Worm (Caenorhabditis elegans): ENCODE measurements around the gene C25G4.17.

The C25G4.17 gene

ce11 chrIV:12445463-12445934, 3.7 kb downstream of the C25G4.17 start, which contains the start of gene C25G4.3:
C25G4.3 (minus strand) TSS chrIV:12445884.
- no peak for TF ChIP-seq nhr-76 (tag; optimal IDR thresholded peaks at IDR 0.05)
- no peak for TF ChIP-seq ztf-11 (tag; optimal IDR thresholded peaks at IDR 0.05)
- TF ChIP-seq mep-1 (tag; optimal IDR thresholded peaks at IDR 0.05), result no peak
- no peak for TF ChIP-seq M03D4.4 (tag; optimal IDR thresholded peaks at IDR 0.05)
- no peak for TF ChIP-seq hlh-1 (tag; optimal IDR thresholded peaks at IDR 0.05)
- TF ChIP-seq lin-32 (GFP tag; optimal IDR thresholded peaks at IDR 0.05), result no peak
- TF ChIP-seq nhr-12 (tag; optimal IDR thresholded peaks at IDR 0.05), result no peak
- no peak for TF ChIP-seq lin-13 (tag; optimal IDR thresholded peaks at IDR 0.05)

- TF ChIP-seq drap-1 (GFP tag; optimal IDR thresholded peaks at IDR 0.05) (no peak), pha-4 (tag; optimal IDR thresholded peaks at IDR 0.05) (peak; percentile 6), tbx-8 (GFP tag; optimal IDR thresholded peaks at IDR 0.05) (no peak), nhr-28 (tag; optimal IDR thresholded peaks at IDR 0.05) (no peak), M03D4.4 (tag; optimal IDR thresholded peaks at IDR 0.05) (no peak), ces-1 (GFP tag; optimal IDR thresholded peaks at IDR 0.05) (no peak), ham-2 (GFP tag; optimal IDR thresholded peaks at IDR 0.05) (no peak), elt-1 (tag; optimal IDR thresholded peaks at IDR 0.05; ENCODE audit: borderline replicate concordance, insufficient read depth) (no peak), snpc-4 (tag; optimal IDR thresholded peaks at IDR 0.05) (no peak), lin-13 (tag; optimal IDR thresholded peaks at IDR 0.05) (no peak), ceh-43 (GFP tag; optimal IDR thresholded peaks at IDR 0.05) (no peak), flh-1 (GFP tag; optimal IDR thresholded peaks at IDR 0.05) (no peak), unc-120 (tag; optimal IDR thresholded peaks at IDR 0.05; ENCODE audit: poor library complexity, severe bottlenecking) (no peak), elt-3 (tag; optimal IDR thresholded peaks at IDR 0.05) (no peak), bed-3 (GFP tag; optimal IDR thresholded peaks at IDR 0.05) (no peak), ztf-11 (tag; optimal IDR thresholded peaks at IDR 0.05) (no peak), lin-32 (GFP tag; optimal IDR thresholded peaks at IDR 0.05) (no peak), ceh-83 (GFP tag; optimal IDR thresholded peaks at IDR 0.05) (no peak), sem-2 (GFP tag; optimal IDR thresholded peaks at IDR 0.05) (no peak), nhr-237 (tag; optimal IDR thresholded peaks at IDR 0.05) (no peak), blmp-1 (tag; optimal IDR thresholded peaks at IDR 0.05) (no peak), mep-1 (tag; optimal IDR thresholded peaks at IDR 0.05) (peak; percentile 58), lsy-2 (tag; optimal IDR thresholded peaks at IDR 0.05) (peak; percentile 25), mab-5 (tag; optimal IDR thresholded peaks at IDR 0.05) (no peak), cnd-1 (tag; optimal IDR thresholded peaks at IDR 0.05) (no peak), unc-62 (GFP tag; optimal IDR thresholded peaks at IDR 0.05) (no peak), ceh-39 (tag; optimal IDR thresholded peaks at IDR 0.05) (peak; percentile 17), sptf-1 (tag; optimal IDR thresholded peaks at IDR 0.05) (no peak), zip-8 (tag; optimal IDR thresholded peaks at IDR 0.05) (no peak)
Observed at ce11 chrIV:12451225-12451831, 9.5 kb downstream of the C25G4.17 start, which contains the start of gene dpy-26. dpy-26 (minus strand) TSS chrIV:12451335.

ce11 chrIV:12454115-12454514, 12.3 kb downstream of the C25G4.17 start, which contains the start of gene spe-44:
spe-44 (minus strand) TSS chrIV:12454215.
- TF ChIP-seq unc-62 (GFP tag; optimal IDR thresholded peaks at IDR 0.05), result no peak
- no peak for TF ChIP-seq nhr-2 (tag; optimal IDR thresholded peaks at IDR 0.05)
- no peak for TF ChIP-seq M03D4.4 (tag; optimal IDR thresholded peaks at IDR 0.05)
- no peak for TF ChIP-seq mab-5 (tag; optimal IDR thresholded peaks at IDR 0.05)
- no peak for TF ChIP-seq lin-32 (GFP tag; optimal IDR thresholded peaks at IDR 0.05)

ce11 chrIV:12454750-12455149, 12.9 kb downstream of the C25G4.17 start, which contains the start of gene smz-1:
smz-1 (plus strand) TSS chrIV:12455050.
- no peak for TF ChIP-seq snpc-4 (tag; optimal IDR thresholded peaks at IDR 0.05)
- TF ChIP-seq zip-8 (tag; optimal IDR thresholded peaks at IDR 0.05), result no peak
- no peak for TF ChIP-seq cnd-1 (tag; optimal IDR thresholded peaks at IDR 0.05)
- no peak for TF ChIP-seq ces-1 (GFP tag; optimal IDR thresholded peaks at IDR 0.05)
- no peak for TF ChIP-seq unc-62 (GFP tag; optimal IDR thresholded peaks at IDR 0.05)
- no peak for TF ChIP-seq flh-1 (GFP tag; optimal IDR thresholded peaks at IDR 0.05)
- no peak for TF ChIP-seq sem-2 (GFP tag; optimal IDR thresholded peaks at IDR 0.05)
- TF ChIP-seq mab-5 (tag; optimal IDR thresholded peaks at IDR 0.05), result no peak
- no peak for TF ChIP-seq lin-13 (tag; optimal IDR thresholded peaks at IDR 0.05)
- no peak for TF ChIP-seq ceh-39 (tag; optimal IDR thresholded peaks at IDR 0.05)
- TF ChIP-seq ham-2 (GFP tag; optimal IDR thresholded peaks at IDR 0.05), result no peak
- TF ChIP-seq nhr-2 (tag; optimal IDR thresholded peaks at IDR 0.05), result no peak
